Fruit fly (Drosophila melanogaster): Measurements from ENCODE around the gene Msp300.

The Msp300 gene

DNA sequence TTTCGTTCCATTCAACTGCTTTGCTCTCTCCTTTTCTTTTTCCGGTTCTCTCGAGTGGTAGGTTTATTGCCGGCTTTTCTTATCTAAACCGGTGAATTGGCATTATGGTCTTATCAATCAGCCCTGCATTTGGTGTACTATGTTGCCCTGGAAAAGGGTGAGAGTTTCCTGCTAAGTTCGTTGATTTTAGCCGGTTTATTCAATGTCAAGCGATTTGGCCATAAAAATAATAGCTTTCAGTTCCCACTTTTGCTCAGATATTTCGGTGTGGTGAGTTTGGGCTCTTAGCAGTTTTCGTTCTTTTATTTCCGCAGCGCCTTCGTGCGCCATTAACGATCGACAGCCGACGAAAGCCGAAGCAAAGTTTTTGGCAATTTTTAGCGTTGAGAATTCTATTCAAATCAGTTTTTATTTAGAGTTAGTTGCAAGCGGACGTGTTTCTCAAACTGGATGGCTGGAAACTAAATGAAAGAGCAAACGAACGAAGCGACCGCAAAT, 50.7 kb downstream of the Msp300 start (continued):
- TF ChIP-seq odd (GFP tag; optimal IDR thresholded peaks at IDR 0.05) (no peak), Aef1 (GFP tag; IDR thresholded peaks at IDR 0.05) (no peak), run (tag; optimal IDR thresholded peaks at IDR 0.05) (no peak), ewg (GFP tag; optimal IDR thresholded peaks at IDR 0.05) (no peak), CG17361 (GFP tag; IDR thresholded peaks at IDR 0.05) (no peak), CG9876 (GFP tag; optimal IDR thresholded peaks at IDR 0.05) (no peak), Ets65A (GFP tag) (no peak), H2.0 (GFP tag; IDR thresholded peaks at IDR 0.05) (no peak), Pdp1 (GFP tag; optimal IDR thresholded peaks at IDR 0.05) (no peak), mirr (GFP tag; optimal IDR thresholded peaks at IDR 0.05) (peak; percentile 40), ERR (GFP tag; optimal IDR thresholded peaks at IDR 0.05) (no peak), Dp (GFP tag; optimal IDR thresholded peaks at IDR 0.05) (no peak), hth (optimal IDR thresholded peaks at IDR 0.05) (no peak), CG8944 (GFP tag; optimal IDR thresholded peaks at IDR 0.05) (no peak), HmgD (GFP tag; optimal IDR thresholded peaks at IDR 0.05) (no peak), CG1603 (tag; optimal IDR thresholded peaks at IDR 0.05) (no peak), Kr (GFP tag; optimal IDR thresholded peaks at IDR 0.05) (no peak), Rfx (GFP tag; IDR thresholded peaks at IDR 0.05) (no peak), CG2678 (tag; optimal IDR thresholded peaks at IDR 0.05) (peak; percentile 17), CG1602 (GFP tag; optimal IDR thresholded peaks at IDR 0.05) (no peak), CG31441 (GFP tag; IDR thresholded peaks at IDR 0.05) (no peak), toy (GFP tag; IDR thresholded peaks at IDR 0.05) (no peak), CG12104 (GFP tag; optimal IDR thresholded peaks at IDR 0.05) (no peak), CG7928 (GFP tag; optimal IDR thresholded peaks at IDR 0.05) (no peak), grau (tag; optimal IDR thresholded peaks at IDR 0.05) (no peak), pfk (GFP tag; optimal IDR thresholded peaks at IDR 0.05) (peak; percentile 44), btn (GFP tag; optimal IDR thresholded peaks at IDR 0.05) (no peak), BtbVII (GFP tag; optimal IDR thresholded peaks at IDR 0.05) (no peak), CG7963 (GFP tag; IDR thresholded peaks at IDR 0.05; ENCODE audit: partially characterized antibody) (no peak), Opbp (GFP tag; IDR thresholded peaks at IDR 0.05; ENCODE audit: partially characterized antibody) (no peak), lmd (GFP tag; IDR thresholded peaks at IDR 0.05) (no peak), Bgb (GFP tag; IDR thresholded peaks at IDR 0.05; ENCODE audit: partially characterized antibody) (no peak), sqz (GFP tag; optimal IDR thresholded peaks at IDR 0.05) (no peak), CG4282 (GFP tag; optimal IDR thresholded peaks at IDR 0.05) (no peak), CG17612 (GFP tag; IDR thresholded peaks at IDR 0.05) (no peak), Fer1 (GFP tag; optimal IDR thresholded peaks at IDR 0.05) (peak; percentile 33), Abd-B (GFP tag; optimal IDR thresholded peaks at IDR 0.05) (no peak), CG14710 (tag; optimal IDR thresholded peaks at IDR 0.05) (no peak), bigmax (GFP tag; optimal IDR thresholded peaks at IDR 0.05) (no peak), Lpt (GFP tag; optimal IDR thresholded peaks at IDR 0.05) (no peak), CG33557 (GFP tag; optimal IDR thresholded peaks at IDR 0.05) (no peak), CG11085 (GFP tag; IDR thresholded peaks at IDR 0.05) (no peak), kah (GFP tag; optimal IDR thresholded peaks at IDR 0.05) (no peak), CG10274 (GFP tag; optimal IDR thresholded peaks at IDR 0.05) (no peak), CG31224 (GFP tag; IDR thresholded peaks at IDR 0.05) (no peak), MBD-R2 (GFP tag; IDR thresholded peaks at IDR 0.05) (no peak), CG32767 (GFP tag; IDR thresholded peaks at IDR 0.05) (no peak), Fer2 (tag; optimal IDR thresholded peaks at IDR 0.05) (no peak), CG1233 (GFP tag; optimal IDR thresholded peaks at IDR 0.05) (peak; percentile 20), CG3726 (GFP tag; IDR thresholded peaks at IDR 0.05) (no peak), grn (GFP tag; optimal IDR thresholded peaks at IDR 0.05) (no peak), E2f2 (GFP tag; IDR thresholded peaks at IDR 0.05) (no peak), Dip3 (GFP tag; optimal IDR thresholded peaks at IDR 0.05) (no peak)

Measured in whole organism, embryonic.